Worm (Caenorhabditis elegans) whole organism, L1 larva: ENCODE results near the gene F46G11.6.

ENCODE experiments used
- C04F5.9 ChIP-seq: sonication (generic microtip); optimal IDR thresholded peaks from 2 replicates; lab custom pipeline; 2016; ENCODE audit warnings: missing genetic modification characterization, missing compliant biosample characterization
- C16A3.4 ChIP-seq: fragments of 150-350 bp; optimal IDR thresholded peaks from 2 replicates; lab custom pipeline; 2014; ENCODE audit warnings: missing biosample characterization, missing genetic modification characterization
- C34B4.2 ChIP-seq: sonication (generic microtip); optimal IDR thresholded peaks from 2 replicates; lab custom pipeline; 2017; ENCODE audit warnings: mild to moderate bottlenecking, missing genetic modification characterization, missing compliant biosample characterization
- Y116A8C.19 ChIP-seq: sonication (generic microtip); optimal IDR thresholded peaks from 2 replicates; lab custom pipeline; 2016; ENCODE audit warnings: missing compliant biosample characterization, missing genetic modification characterization, borderline replicate concordance
- ama-1 ChIP-seq: fragments of 150-350 bp; optimal IDR thresholded peaks from 2 replicates; lab custom pipeline; 2014
- blmp-1 ChIP-seq: fragments of 150-350 bp; optimal IDR thresholded peaks from 2 replicates; lab custom pipeline; 2014; ENCODE audit warnings: missing biosample characterization, missing genetic modification characterization
- ceh-8 ChIP-seq: fragments of 200-800 bp; sonication (Bioruptor generic); optimal IDR thresholded peaks from 2 replicates; lab custom pipeline; 2018; ENCODE audit warnings: mild to moderate bottlenecking, missing genetic modification characterization, moderate library complexity, missing compliant biosample characterization
- ceh-82 ChIP-seq, 3 experiments: fragments of 150-350 bp in 1 of 3; sonication (generic microtip) in 2 of 3; optimal IDR thresholded peaks; 2 replicates each; lab custom pipeline; 2014 to 2017; ENCODE audit warnings: missing biosample characterization in 3 of 3, missing genetic modification characterization in 3 of 3
- ceh-90 ChIP-seq: sonication (generic microtip); optimal IDR thresholded peaks from 2 replicates; lab custom pipeline; 2016; ENCODE audit warnings: missing genetic modification characterization, missing compliant biosample characterization
- ces-1 ChIP-seq: fragments of 150-350 bp; optimal IDR thresholded peaks from 2 replicates; lab custom pipeline; 2014; ENCODE audit warnings: missing biosample characterization, missing genetic modification reagents, missing genetic modification characterization
- dpl-1 ChIP-seq, 3 experiments: fragments of 150-350 bp in 2 of 3; sonication (generic microtip) in 1 of 3; optimal IDR thresholded peaks; 2 replicates each; lab custom pipeline; 2014 to 2017; ENCODE audit warnings: missing biosample characterization in 3 of 3, missing genetic modification characterization in 3 of 3, missing genetic modification reagents in 3 of 3
- egl-13 ChIP-seq: sonication (generic microtip); optimal IDR thresholded peaks from 2 replicates; lab custom pipeline; 2016; ENCODE audit warnings: missing genotype, missing genetic modification reagents, missing genetic modification characterization, missing compliant biosample characterization
- elt-2 ChIP-seq: sonication (generic microtip); optimal IDR thresholded peaks from 2 replicates; lab custom pipeline; 2016; ENCODE audit warnings: missing genetic modification characterization, mild to moderate bottlenecking, inconsistent platforms, missing compliant biosample characterization, missing genetic modification reagents
- ets-5 ChIP-seq: fragments of 200-800 bp; sonication (Bioruptor generic); IDR thresholded peaks from 2 replicates; pipeline ENCODE4 v1.3.6; 2022; ENCODE audit warnings: missing genetic modification characterization, missing compliant biosample characterization
- fkh-10 ChIP-seq: sonication (generic microtip); optimal IDR thresholded peaks from 2 replicates; lab custom pipeline; 2017; ENCODE audit warnings: missing biosample characterization, missing genetic modification reagents, missing genetic modification characterization
- fkh-8 ChIP-seq: sonication (generic microtip); optimal IDR thresholded peaks from 2 replicates; lab custom pipeline; 2016; ENCODE audit warnings: mild to moderate bottlenecking, missing genetic modification characterization, missing compliant biosample characterization
- grh-1 ChIP-seq: fragments of 200-800 bp; sonication (Bioruptor generic); IDR thresholded peaks from 2 replicates; pipeline ENCODE4 v1.3.6; 2022; ENCODE audit warnings: missing genetic modification reagents, missing genetic modification characterization, missing compliant biosample characterization
- hpl-2 ChIP-seq: fragments of 150-350 bp; optimal IDR thresholded peaks from 2 replicates; lab custom pipeline; 2014; ENCODE audit warnings: missing biosample characterization, missing genetic modification reagents, missing genetic modification characterization
- irx-1 ChIP-seq: sonication (generic microtip); optimal IDR thresholded peaks from 2 replicates; lab custom pipeline; 2016; ENCODE audit warnings: missing genetic modification characterization, missing compliant biosample characterization
- isw-1 ChIP-seq: fragments of 200-800 bp; sonication (Bioruptor generic); IDR thresholded peaks from 2 replicates; pipeline ENCODE4 v1.3.6; 2022; ENCODE audit warnings: missing genetic modification characterization, missing compliant biosample characterization
- jun-1 ChIP-seq: fragments of 150-350 bp; optimal IDR thresholded peaks from 2 replicates; lab custom pipeline; 2014; ENCODE audit warnings: missing biosample characterization, missing genetic modification reagents, missing genetic modification characterization
- lin-13 ChIP-seq: fragments of 150-350 bp; optimal IDR thresholded peaks from 2 replicates; lab custom pipeline; 2014; ENCODE audit warnings: missing biosample characterization, missing genetic modification reagents, missing genetic modification characterization
- lin-14 ChIP-seq: fragments of 200-800 bp; sonication (Bioruptor generic); optimal IDR thresholded peaks from 2 replicates; lab custom pipeline; 2018; ENCODE audit warnings: mild to moderate bottlenecking, missing genetic modification characterization, moderate library complexity, missing compliant biosample characterization
- lin-15B ChIP-seq: fragments of 150-350 bp; sonication (generic microtip); optimal IDR thresholded peaks from 3 replicates; lab custom pipeline; 2014; ENCODE audit warnings: missing biosample characterization, missing genetic modification characterization
- lin-35 ChIP-seq, 2 experiments: fragments of 150-350 bp; optimal IDR thresholded peaks; 2 replicates each; lab custom pipeline; 2014; ENCODE audit warnings: missing biosample characterization in 2 of 2, missing genetic modification characterization in 2 of 2, missing genetic modification reagents in 2 of 2
- lin-39 ChIP-seq: fragments of 150-350 bp; optimal IDR thresholded peaks from 2 replicates; lab custom pipeline; 2014; ENCODE audit warnings: missing biosample characterization, missing genetic modification reagents, missing genetic modification characterization
- lsy-2 ChIP-seq, 2 experiments: fragments of 150-350 bp; optimal IDR thresholded peaks; 2 replicates each; lab custom pipeline; 2014; ENCODE audit warnings: missing biosample characterization in 2 of 2, missing genetic modification characterization in 2 of 2
- mab-9 ChIP-seq: fragments of 200-800 bp; sonication (Bioruptor generic); IDR thresholded peaks from 2 replicates; pipeline ENCODE4 v1.3.6; 2022; ENCODE audit warnings: missing genetic modification reagents, missing genetic modification characterization, missing compliant biosample characterization
- mep-1 ChIP-seq: fragments of 150-350 bp; optimal IDR thresholded peaks from 2 replicates; lab custom pipeline; 2014; ENCODE audit warnings: missing biosample characterization, missing genetic modification characterization
- nhr-11 ChIP-seq: fragments of 150-350 bp; optimal IDR thresholded peaks from 2 replicates; lab custom pipeline; 2014; ENCODE audit warnings: missing biosample characterization, missing genetic modification characterization
- nhr-12 ChIP-seq: sonication (generic microtip); optimal IDR thresholded peaks from 2 replicates; lab custom pipeline; 2017; ENCODE audit warnings: missing biosample characterization, missing genetic modification characterization
- nhr-237 ChIP-seq: fragments of 150-350 bp; optimal IDR thresholded peaks from 2 replicates; lab custom pipeline; 2014; ENCODE audit warnings: missing biosample characterization, missing genetic modification characterization
- nhr-28 ChIP-seq: fragments of 150-350 bp; optimal IDR thresholded peaks from 2 replicates; lab custom pipeline; 2014; ENCODE audit warnings: missing biosample characterization, missing genetic modification characterization
- nhr-47 ChIP-seq: sonication (generic microtip); optimal IDR thresholded peaks from 2 replicates; lab custom pipeline; 2016; ENCODE audit warnings: mild to moderate bottlenecking, missing genetic modification characterization, moderate library complexity, missing compliant biosample characterization
- nhr-76 ChIP-seq: sonication (generic microtip); optimal IDR thresholded peaks from 2 replicates; lab custom pipeline; 2017; ENCODE audit warnings: missing biosample characterization, missing genetic modification characterization
- nhr-85 ChIP-seq: sonication (generic microtip); peaks from one replicate; lab custom pipeline; 2016; ENCODE audit warnings: missing genetic modification characterization, inconsistent platforms, missing compliant biosample characterization
- pag-3 ChIP-seq: sonication (generic microtip); optimal IDR thresholded peaks from 2 replicates; lab custom pipeline; 2017; ENCODE audit warnings: missing genetic modification characterization, mild to moderate bottlenecking, missing compliant biosample characterization, antibody characterized with exemption, borderline replicate concordance; ENCODE audit not compliant: insufficient read depth
- pax-3 ChIP-seq: fragments of 200-800 bp; sonication (Bioruptor generic); optimal IDR thresholded peaks from 2 replicates; lab custom pipeline; 2018; ENCODE audit warnings: mild to moderate bottlenecking, missing genetic modification characterization, moderate library complexity, missing compliant biosample characterization
- skn-1 ChIP-seq: fragments of 150-350 bp; optimal IDR thresholded peaks from 2 replicates; lab custom pipeline; 2014; ENCODE audit warnings: missing biosample characterization, missing genetic modification characterization
- snpc-4 ChIP-seq: fragments of 150-350 bp; optimal IDR thresholded peaks from 2 replicates; lab custom pipeline; 2014; ENCODE audit warnings: missing biosample characterization, missing genetic modification characterization
- sox-4 ChIP-seq: sonication (generic microtip); optimal IDR thresholded peaks from 2 replicates; lab custom pipeline; 2016; ENCODE audit warnings: missing genetic modification characterization, missing compliant biosample characterization
- sptf-1 ChIP-seq: fragments of 150-350 bp; optimal IDR thresholded peaks from 2 replicates; lab custom pipeline; 2014; ENCODE audit warnings: missing biosample characterization, missing genetic modification characterization
- tbx-2 ChIP-seq: sonication (generic microtip); optimal IDR thresholded peaks from 2 replicates; lab custom pipeline; 2016; ENCODE audit warnings: missing genetic modification characterization, missing compliant biosample characterization
- unc-130 ChIP-seq: fragments of 150-350 bp; optimal IDR thresholded peaks from 2 replicates; lab custom pipeline; 2017; ENCODE audit warnings: missing biosample characterization, missing genetic modification characterization, inconsistent platforms
- unc-30 ChIP-seq: sonication (generic microtip); optimal IDR thresholded peaks from 2 replicates; lab custom pipeline; 2017; ENCODE audit warnings: missing biosample characterization, missing genetic modification characterization
- unc-62 ChIP-seq: fragments of 150-350 bp; optimal IDR thresholded peaks from 2 replicates; lab custom pipeline; 2014; ENCODE audit warnings: missing biosample characterization, missing genetic modification reagents, missing genetic modification characterization
- unc-98 ChIP-seq: fragments of 200-800 bp; sonication (Bioruptor generic); IDR thresholded peaks from 2 replicates; pipeline ENCODE4 v1.3.6; 2022; ENCODE audit warnings: missing genetic modification characterization, missing compliant biosample characterization
- ztf-11 ChIP-seq, 2 experiments: sonication (generic microtip); optimal IDR thresholded peaks; 2 replicates each; lab custom pipeline; 2016 to 2017; ENCODE audit warnings: missing genetic modification characterization in 2 of 2, missing biosample characterization in 1 of 2, missing compliant biosample characterization in 1 of 2

Gene F46G11.6

ce11 chrX:5819702-5820470 lies 33.6 kb downstream of the F46G11.6 start (continued):
- TF ChIP-seq jun-1: no peak
- no peak for TF ChIP-seq ceh-90 (tag; lab: Kevin White, UChicago)
- no peak for TF ChIP-seq elt-2 (tag; lab: Kevin White, UChicago)
- TF ChIP-seq C16A3.4: no peak
- no peak for TF ChIP-seq nhr-12 (tag; lab: Kevin White, UChicago)
- peak; percentile 52 for TF ChIP-seq fkh-10 (GFP tag; lab: Kevin White, UChicago)
- no peak for TF ChIP-seq unc-130 (tag; lab: Kevin White, UChicago)
- TF ChIP-seq egl-13 (tag; lab: Kevin White, UChicago): no peak
- peak; percentile 30 to 51 for TF ChIP-seq lsy-2 (tag; optimal IDR thresholded peaks at IDR 0.05; lab: Kevin White, UChicago)
- no peak for TF ChIP-seq fkh-8 (tag; lab: Kevin White, UChicago)
- no peak for TF ChIP-seq pag-3 (tag; lab: Kevin White, UChicago)
- TF ChIP-seq nhr-237 (tag; lab: Kevin White, UChicago): no peak
- no peak for TF ChIP-seq nhr-11 (tag; lab: Kevin White, UChicago)
- TF ChIP-seq snpc-4 (tag; lab: Kevin White, UChicago): no peak
- TF ChIP-seq pax-3 (tag; lab: Kevin White, UChicago): no peak
- no peak for TF ChIP-seq nhr-28 (tag; lab: Kevin White, UChicago)
- TF ChIP-seq ceh-82 (tag; optimal IDR thresholded peaks at IDR 0.05; lab: Kevin White, UChicago): peak in 1 of 3 experiments; percentile 37
- TF ChIP-seq C34B4.2 (tag; lab: Kevin White, UChicago): no peak
- TF ChIP-seq ama-1 (lab: Kevin White, UChicago): no peak
- no peak for TF ChIP-seq grh-1 (GFP tag; lab: Robert Waterston, UW)
- peak; percentile 10 for TF ChIP-seq ces-1 (GFP tag; lab: Kevin White, UChicago)
- TF ChIP-seq dpl-1 (GFP tag; optimal IDR thresholded peaks at IDR 0.05; lab: Kevin White, UChicago): no peak
- no peak for TF ChIP-seq isw-1 (GFP tag; lab: Robert Waterston, UW)
- peak; percentile 93 for TF ChIP-seq lin-14 (GFP tag; lab: Kevin White, UChicago)
- TF ChIP-seq hpl-2: no peak
- TF ChIP-seq Y116A8C.19 (tag; lab: Kevin White, UChicago): no peak
- TF ChIP-seq mab-9: no peak
- peak; percentile 57 for TF ChIP-seq mep-1
- TF ChIP-seq ceh-8: no peak
- TF ChIP-seq sox-4 (tag; lab: Kevin White, UChicago): no peak
- no peak for TF ChIP-seq lin-15B (tag; lab: Kevin White, UChicago)
- TF ChIP-seq sptf-1 (tag; lab: Kevin White, UChicago): no peak
- TF ChIP-seq unc-98 (GFP tag; lab: Robert Waterston, UW): no peak
- no peak for TF ChIP-seq unc-30 (tag; lab: Kevin White, UChicago)
- no peak for TF ChIP-seq unc-62 (GFP tag; lab: Kevin White, UChicago)
- peak; percentile 24 for TF ChIP-seq nhr-47
- no peak for TF ChIP-seq irx-1
- peak; percentile 2 for TF ChIP-seq blmp-1 (tag; lab: Kevin White, UChicago)
- TF ChIP-seq ztf-11 (tag; optimal IDR thresholded peaks at IDR 0.05; lab: Kevin White, UChicago): no peak
- peak; percentile 38 for TF ChIP-seq tbx-2 (tag; lab: Kevin White, UChicago)
- TF ChIP-seq nhr-85 (tag; lab: Kevin White, UChicago): peak; percentile 78
- no peak for TF ChIP-seq lin-39 (tag; lab: Kevin White, UChicago)
- no peak for TF ChIP-seq skn-1
- peak in 1 of 2 experiments; percentile 20 for TF ChIP-seq lin-35 (GFP tag; optimal IDR thresholded peaks at IDR 0.05; lab: Kevin White, UChicago)
- no peak for TF ChIP-seq C04F5.9 (tag; lab: Kevin White, UChicago)
- TF ChIP-seq ets-5 (GFP tag; lab: Robert Waterston, UW): no peak
- TF ChIP-seq lin-13 (GFP tag; lab: Kevin White, UChicago): no peak
- TF ChIP-seq nhr-76: no peak
